Worm (Caenorhabditis elegans) whole organism, young adult: ENCODE results near the gene pkg-2.

Experiments
- B0336.3 ChIP-seq: fragments of 200-800 bp; sonication (Bioruptor generic); IDR thresholded peaks from 2 replicates; pipeline ENCODE4 v1.3.6; 2022; ENCODE audit warnings: missing genetic modification characterization, missing compliant biosample characterization
- F33H1.4 ChIP-seq: fragments of 200-800 bp; sonication (Bioruptor generic); IDR thresholded peaks from 2 replicates; pipeline ENCODE4 v1.3.6; 2022; ENCODE audit warnings: missing genetic modification reagents, missing genetic modification characterization, missing compliant biosample characterization
- Y53G8AR.9 ChIP-seq: fragments of 200-800 bp; sonication (Bioruptor generic); conservative IDR thresholded peaks from 2 replicates; pipeline ENCODE4 v1.3.6; 2022; ENCODE audit warnings: missing genetic modification reagents, missing genetic modification characterization, missing compliant biosample characterization
- akir-1 ChIP-seq: fragments of 200-800 bp; sonication (Bioruptor generic); optimal IDR thresholded peaks from 2 replicates; lab custom pipeline; 2018; ENCODE audit warnings: mild to moderate bottlenecking, missing genetic modification characterization, moderate library complexity, missing compliant biosample characterization
- ama-1 ChIP-seq, 3 experiments: fragments of 150-350 bp in 1 of 3; sonication (generic microtip) in 2 of 3; optimal IDR thresholded peaks; 2 replicates each; lab custom pipeline; 2014 to 2018; ENCODE audit warnings: missing biosample characterization in 2 of 3, missing genetic modification characterization in 2 of 3, missing genetic modification reagents in 2 of 3
- atf-7 ChIP-seq: sonication (generic microtip); optimal IDR thresholded peaks from 2 replicates; lab custom pipeline; 2017; ENCODE audit warnings: mild to moderate bottlenecking, missing genetic modification characterization, missing compliant biosample characterization
- athp-1 ChIP-seq: sonication (generic microtip); optimal IDR thresholded peaks from 2 replicates; lab custom pipeline; 2017; ENCODE audit warnings: mild to moderate bottlenecking, missing genetic modification characterization, missing compliant biosample characterization
- attf-6 ChIP-seq: fragments of 200-800 bp; sonication (Bioruptor generic); IDR thresholded peaks from 2 replicates; pipeline ENCODE4 v1.3.6; 2022; ENCODE audit warnings: missing genetic modification reagents, missing genetic modification characterization, missing compliant biosample characterization
- bed-1 ChIP-seq: fragments of 200-800 bp; sonication (Bioruptor generic); IDR thresholded peaks from 2 replicates; pipeline ENCODE4 v1.3.6; 2022; ENCODE audit warnings: missing genetic modification reagents, missing genetic modification characterization, missing compliant biosample characterization
- cebp-1 ChIP-seq, 2 experiments: fragments of 200-800 bp in 1 of 2; sonication (Bioruptor generic) in 1 of 2; sonication (generic microtip) in 1 of 2; IDR thresholded peaks in 1 of 2; optimal IDR thresholded peaks in 1 of 2; 2 replicates each; pipeline versions ENCODE4 v1.3.6 to Lab custom; 2017 to 2022; ENCODE audit warnings: missing compliant biosample characterization in 2 of 2, missing genetic modification characterization in 2 of 2, mild to moderate bottlenecking in 1 of 2, missing genetic modification reagents in 1 of 2, moderate library complexity in 1 of 2
- ceh-58 ChIP-seq: fragments of 200-800 bp; sonication (Bioruptor generic); IDR thresholded peaks from 2 replicates; pipeline ENCODE4 v1.3.6; 2022; ENCODE audit warnings: missing genetic modification characterization, missing compliant biosample characterization
- chd-7 ChIP-seq: sonication (generic microtip); optimal IDR thresholded peaks from 2 replicates; lab custom pipeline; 2016; ENCODE audit warnings: mild to moderate bottlenecking, missing genetic modification characterization, moderate library complexity, missing compliant biosample characterization
- dox-1 ChIP-seq: fragments of 200-800 bp; sonication (Bioruptor generic); IDR thresholded peaks from 2 replicates; pipeline ENCODE4 v1.3.6; 2022; ENCODE audit warnings: missing genetic modification reagents, missing genetic modification characterization, missing compliant biosample characterization
- dpl-1 ChIP-seq: fragments of 150-350 bp; optimal IDR thresholded peaks from 2 replicates; lab custom pipeline; 2014; ENCODE audit warnings: missing biosample characterization, missing genetic modification reagents, missing genetic modification characterization
- egl-18 ChIP-seq: fragments of 200-800 bp; sonication (Bioruptor generic); IDR thresholded peaks from 2 replicates; pipeline ENCODE4 v1.3.6; 2022; ENCODE audit warnings: missing genetic modification reagents, missing genetic modification characterization, missing compliant biosample characterization
- egl-44 ChIP-seq: fragments of 200-800 bp; sonication (Bioruptor generic); IDR thresholded peaks from 2 replicates; pipeline ENCODE4 v1.3.6; 2022; ENCODE audit warnings: missing genetic modification reagents, missing genetic modification characterization, missing compliant biosample characterization
- ets-4 ChIP-seq: fragments of 200-800 bp; sonication (Bioruptor generic); optimal IDR thresholded peaks from 2 replicates; lab custom pipeline; 2018; ENCODE audit warnings: mild to moderate bottlenecking, missing genetic modification characterization, missing compliant biosample characterization
- hmg-20 ChIP-seq: fragments of 200-800 bp; sonication (Bioruptor generic); IDR thresholded peaks from 2 replicates; pipeline ENCODE4 v1.3.6; 2022; ENCODE audit warnings: missing genetic modification reagents, missing genetic modification characterization, missing compliant biosample characterization
- hsf-1 ChIP-seq: fragments of 200-800 bp; sonication (Bioruptor generic); IDR thresholded peaks from 2 replicates; pipeline ENCODE4 v1.3.6; 2022; ENCODE audit warnings: missing genetic modification reagents, missing genetic modification characterization, missing compliant biosample characterization
- lag-1 ChIP-seq: fragments of 200-800 bp; sonication (Bioruptor generic); IDR thresholded peaks from 2 replicates; pipeline ENCODE4 v1.3.6; 2022; ENCODE audit warnings: missing genetic modification reagents, missing genetic modification characterization, missing compliant biosample characterization
- lin-35 ChIP-seq, 3 experiments: fragments of 150-350 bp in 2 of 3; sonication (generic microtip) in 1 of 3; optimal IDR thresholded peaks; 2 replicates each; lab custom pipeline; 2014 to 2018; ENCODE audit warnings: missing biosample characterization in 3 of 3, missing genetic modification characterization in 3 of 3, missing genetic modification reagents in 3 of 3
- lin-40 ChIP-seq: sonication (generic microtip); optimal IDR thresholded peaks from 2 replicates; lab custom pipeline; 2016; ENCODE audit warnings: missing genetic modification characterization, mild to moderate bottlenecking, missing compliant biosample characterization, missing genotype, missing genetic modification reagents
- lsl-1 ChIP-seq: fragments of 200-800 bp; sonication (Bioruptor generic); optimal IDR thresholded peaks from 2 replicates; lab custom pipeline; 2018; ENCODE audit warnings: mild to moderate bottlenecking, missing genetic modification characterization, moderate library complexity, missing compliant biosample characterization
- lsy-27 ChIP-seq: sonication (generic microtip); optimal IDR thresholded peaks from 2 replicates; lab custom pipeline; 2017; ENCODE audit warnings: missing genetic modification characterization, mild to moderate bottlenecking, missing compliant biosample characterization, antibody characterized with exemption, missing genotype, borderline replicate concordance; ENCODE audit not compliant: insufficient read depth
- mcd-1 ChIP-seq: fragments of 200-800 bp; sonication (Bioruptor generic); IDR thresholded peaks from 2 replicates; pipeline ENCODE4 v1.3.6; 2022; ENCODE audit warnings: missing genetic modification reagents, missing genetic modification characterization, missing compliant biosample characterization
- mel-28 ChIP-seq: sonication (generic microtip); optimal IDR thresholded peaks from 2 replicates; lab custom pipeline; 2016; ENCODE audit warnings: borderline replicate concordance, mild to moderate bottlenecking, missing genetic modification characterization, missing compliant biosample characterization
- nfyb-1 ChIP-seq: fragments of 200-800 bp; sonication (Bioruptor generic); IDR thresholded peaks from 2 replicates; pipeline ENCODE4 v1.3.6; 2022; ENCODE audit warnings: missing genetic modification reagents, missing genetic modification characterization, missing compliant biosample characterization
- nhr-179 ChIP-seq: sonication (generic microtip); optimal IDR thresholded peaks from 2 replicates; lab custom pipeline; 2016; ENCODE audit warnings: mild to moderate bottlenecking, missing genetic modification characterization, missing compliant biosample characterization
- nhr-27 ChIP-seq: fragments of 200-800 bp; sonication (Bioruptor generic); optimal IDR thresholded peaks from 2 replicates; lab custom pipeline; 2018; ENCODE audit warnings: mild to moderate bottlenecking, missing genetic modification characterization, moderate library complexity, missing compliant biosample characterization
- nhr-80 ChIP-seq: sonication (generic microtip); optimal IDR thresholded peaks from 2 replicates; lab custom pipeline; 2016; ENCODE audit warnings: missing genetic modification characterization, missing compliant biosample characterization
- pbrm-1 ChIP-seq: fragments of 200-800 bp; sonication (Bioruptor generic); IDR thresholded peaks from 2 replicates; pipeline ENCODE4 v1.3.6; 2022; ENCODE audit warnings: missing genetic modification reagents, missing genetic modification characterization, missing compliant biosample characterization
- repo-1 ChIP-seq: sonication (generic microtip); optimal IDR thresholded peaks from 2 replicates; lab custom pipeline; 2017; ENCODE audit warnings: mild to moderate bottlenecking, missing genetic modification characterization, missing compliant biosample characterization
- rpc-1 ChIP-seq, 2 experiments: fragments of 150-350 bp in 1 of 2; sonication (generic microtip) in 1 of 2; optimal IDR thresholded peaks; 2 replicates each; lab custom pipeline; 2014 to 2018; ENCODE audit warnings: missing biosample characterization in 1 of 2, missing genetic modification characterization in 1 of 2, missing genetic modification reagents in 1 of 2, missing genotype in 1 of 2
- snpc-1.3 ChIP-seq: sonication (generic microtip); optimal IDR thresholded peaks from 2 replicates; lab custom pipeline; 2017; ENCODE audit warnings: missing genetic modification characterization, mild to moderate bottlenecking, missing compliant biosample characterization, antibody characterized with exemption, moderate library complexity, missing genotype, missing genetic modification reagents; ENCODE audit not compliant: insufficient read depth
- snpc-3.4 ChIP-seq: sonication (generic microtip); optimal IDR thresholded peaks from 2 replicates; lab custom pipeline; 2017; ENCODE audit warnings: missing genetic modification characterization, mild to moderate bottlenecking, missing compliant biosample characterization, antibody characterized with exemption, moderate library complexity, missing genotype, missing genetic modification reagents
- snpc-4 ChIP-seq, 5 experiments: fragments of 150-350 bp in 1 of 5; sonication (generic microtip) in 4 of 5; optimal IDR thresholded peaks; 2 replicates each; lab custom pipeline; 2014 to 2018; ENCODE audit warnings: missing genetic modification characterization in 5 of 5, missing biosample characterization in 3 of 5, antibody characterized with exemption in 2 of 5, mild to moderate bottlenecking in 2 of 5, missing compliant biosample characterization in 2 of 5, missing genotype in 2 of 5, moderate library complexity in 2 of 5, missing genetic modification reagents in 1 of 5
- tlf-1 ChIP-seq: fragments of 200-800 bp; sonication (Bioruptor generic); optimal IDR thresholded peaks from 2 replicates; lab custom pipeline; 2018; ENCODE audit warnings: mild to moderate bottlenecking, missing genetic modification characterization, missing compliant biosample characterization
- ztf-25 ChIP-seq: fragments of 200-800 bp; sonication (Bioruptor generic); IDR thresholded peaks from 2 replicates; pipeline ENCODE4 v1.3.6; 2022; ENCODE audit warnings: missing genetic modification reagents, missing genetic modification characterization, missing compliant biosample characterization
- ztf-28 ChIP-seq: fragments of 200-800 bp; sonication (Bioruptor generic); IDR thresholded peaks from 2 replicates; pipeline ENCODE4 v1.3.6; 2022; ENCODE audit warnings: missing genetic modification reagents, missing genetic modification characterization, missing compliant biosample characterization

The pkg-2 gene

DNA sequence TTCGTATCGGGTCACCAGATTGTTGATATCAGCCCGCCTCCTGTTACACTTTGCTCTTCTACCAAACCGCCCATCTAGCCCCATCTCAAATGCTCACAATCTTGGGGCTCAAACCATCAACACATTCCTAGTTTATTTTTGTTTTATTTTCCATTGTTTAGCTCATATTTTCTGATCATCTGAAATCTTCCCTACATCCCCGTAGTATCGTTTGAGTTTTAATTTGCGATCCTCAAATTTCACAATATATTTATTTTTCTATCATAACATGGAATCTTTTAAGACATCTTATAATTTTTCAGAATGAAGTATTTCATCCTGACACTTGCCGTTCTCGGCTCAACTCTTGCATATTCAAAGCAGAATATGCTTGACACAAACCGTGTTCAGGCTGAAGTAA lies 43.8 kb upstream of the pkg-2 start, which contains the start of gene spp-10:
Gene spp-10 (plus strand): TSS at position 301 of the 400 bp plus-strand sequence.
- TF ChIP-seq hsf-1 (GFP tag; lab: Robert Waterston, UW), result no peak
- no peak for TF ChIP-seq bed-1
- no peak for TF ChIP-seq mcd-1 (GFP tag; lab: Robert Waterston, UW)
- no peak for TF ChIP-seq lag-1 (GFP tag; lab: Robert Waterston, UW)

DNA sequence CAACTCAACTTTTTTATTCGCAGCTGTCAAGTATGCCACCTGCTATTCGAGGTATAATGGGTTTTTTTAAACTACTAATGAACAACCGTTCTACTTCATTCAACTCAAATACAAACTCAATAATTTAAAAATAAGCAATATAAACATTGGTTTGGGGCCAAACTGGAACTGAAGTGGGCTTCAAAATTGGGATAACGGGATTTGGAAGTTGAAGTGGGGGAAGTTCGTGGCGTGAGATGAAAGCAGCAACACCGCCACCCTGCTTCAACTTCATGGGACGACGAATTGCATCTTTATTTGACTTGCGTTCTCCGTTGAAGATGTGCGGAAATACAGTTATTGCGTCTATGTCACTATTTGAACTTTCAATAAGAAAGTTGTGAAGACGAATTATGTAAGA lies 42.2 kb upstream of the pkg-2 start:
- peak; percentile 41 for TF ChIP-seq B0336.3 (GFP tag; lab: Robert Waterston, UW)
- peak; percentile 21 for TF ChIP-seq repo-1 (tag; lab: Kevin White, UChicago)
- no peak for TF ChIP-seq ama-1 (optimal IDR thresholded peaks at IDR 0.05; lab: Kevin White, UChicago)
- no peak for TF ChIP-seq ama-1 (GFP tag; optimal IDR thresholded peaks at IDR 0.05; lab: Kevin White, UChicago)
- TF ChIP-seq ztf-28 (GFP tag; lab: Robert Waterston, UW), result no peak
- TF ChIP-seq nhr-27, result no peak
- no peak for TF ChIP-seq cebp-1 (GFP tag; IDR thresholded peaks at IDR 0.05; lab: Robert Waterston, UW)
- peak; percentile 0 for TF ChIP-seq cebp-1 (tag; optimal IDR thresholded peaks at IDR 0.05; lab: Kevin White, UChicago)
- TF ChIP-seq atf-7 (tag; lab: Kevin White, UChicago), result peak; percentile 20
- no peak for TF ChIP-seq athp-1 (tag; lab: Kevin White, UChicago)
- no peak for TF ChIP-seq mel-28 (tag; lab: Kevin White, UChicago)
- 0 out of 2 replicates have a peak, but pooled peaks have one; percentile 27 for TF ChIP-seq nfyb-1 (GFP tag; lab: Robert Waterston, UW)
- no peak for TF ChIP-seq lsl-1 (GFP tag; lab: Kevin White, UChicago)
- 0 out of 2 replicates have a peak, but pooled peaks have one; percentile 35 for TF ChIP-seq Y53G8AR.9
- TF ChIP-seq egl-18, result no peak

DNA sequence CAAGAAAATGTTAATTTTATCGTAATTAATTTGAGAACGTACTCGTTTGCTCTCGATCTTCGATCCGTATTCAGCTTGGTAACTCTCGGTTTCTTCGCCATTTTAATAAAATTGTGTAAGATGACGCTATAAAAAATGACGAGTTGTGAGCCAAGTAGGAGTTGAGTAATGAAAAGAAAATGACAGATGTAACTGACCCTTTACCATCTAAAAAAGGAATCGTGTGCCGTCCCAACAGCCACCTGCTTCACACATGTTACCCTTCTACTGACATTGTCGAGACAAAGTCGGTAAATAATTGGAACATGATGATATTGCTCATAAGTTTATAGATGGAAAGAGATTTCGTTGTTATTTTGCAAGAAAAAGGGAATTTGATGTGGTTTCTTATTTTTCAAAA lies 41.3 kb upstream of the pkg-2 start, which contains the start of gene hlh-12:
Gene hlh-12 (minus strand): TSS at position 101 of the 400 bp plus-strand sequence.
- TF ChIP-seq attf-6 (GFP tag; lab: Robert Waterston, UW), result no peak
- TF ChIP-seq snpc-3.4 (tag; lab: Kevin White, UChicago), result no peak
- TF ChIP-seq pbrm-1 (GFP tag; lab: Robert Waterston, UW), result no peak
- TF ChIP-seq ztf-28 (GFP tag; lab: Robert Waterston, UW), result no peak
- no peak for TF ChIP-seq akir-1 (GFP tag; lab: Kevin White, UChicago)
- TF ChIP-seq, all 124 proteins: peak for 0

DNA sequence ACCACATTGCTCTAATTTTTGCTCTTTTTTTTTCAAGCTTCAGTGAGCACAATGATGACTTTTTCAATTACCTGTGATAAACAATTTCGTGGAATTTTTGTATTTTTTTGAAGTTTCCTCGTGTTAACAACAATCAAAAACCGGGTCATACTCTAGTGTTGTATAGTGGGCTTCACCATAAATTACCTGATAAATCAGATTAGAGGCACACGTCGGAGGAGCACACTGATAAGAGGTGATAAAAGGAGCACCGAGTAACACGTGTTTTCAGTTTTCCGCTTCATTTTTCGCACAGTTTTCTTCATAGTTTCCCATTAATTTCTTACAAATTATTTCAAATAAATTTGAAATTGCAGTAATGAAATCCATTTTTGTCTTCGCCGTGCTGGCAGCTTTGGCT lies 39.4 kb upstream of the pkg-2 start, which contains the start of gene spp-8:
Gene spp-8 (plus strand): TSS at position 357 of the 400 bp plus-strand sequence.
- TF ChIP-seq snpc-4 (GFP tag; optimal IDR thresholded peaks at IDR 0.05; lab: Kevin White, UChicago) (no peak), snpc-4 (tag; optimal IDR thresholded peaks at IDR 0.05; lab: Kevin White, UChicago) (no peak), lin-35 (GFP tag; optimal IDR thresholded peaks at IDR 0.05; lab: Kevin White, UChicago) (no peak), ets-4 (GFP tag; lab: Kevin White, UChicago) (peak; percentile 87), ztf-25 (GFP tag; lab: Robert Waterston, UW) (no peak), dpl-1 (GFP tag; lab: Kevin White, UChicago) (no peak), hmg-20 (no peak), lsy-27 (tag; lab: Kevin White, UChicago) (no peak), snpc-1.3 (no peak), ceh-58 (GFP tag; lab: Robert Waterston, UW) (no peak), nhr-27 (no peak), tlf-1 (GFP tag; lab: Kevin White, UChicago) (no peak), rpc-1 (optimal IDR thresholded peaks at IDR 0.05; lab: Kevin White, UChicago) (no peak), rpc-1 (tag; optimal IDR thresholded peaks at IDR 0.05; lab: Kevin White, UChicago) (no peak), dox-1 (GFP tag; lab: Robert Waterston, UW) (0 out of 2 replicates have a peak, but pooled peaks have one; percentile 22), egl-44 (GFP tag; lab: Robert Waterston, UW) (peak; percentile 39; the same call in 1 of the 2 replicates), chd-7 (no peak), ztf-28 (GFP tag; lab: Robert Waterston, UW) (no peak), F33H1.4 (GFP tag; lab: Robert Waterston, UW) (no peak), Y53G8AR.9 (no peak), lin-40 (tag; lab: Kevin White, UChicago) (no peak), ama-1 (optimal IDR thresholded peaks at IDR 0.05; lab: Kevin White, UChicago) (no peak), ama-1 (GFP tag; optimal IDR thresholded peaks at IDR 0.05; lab: Kevin White, UChicago) (no peak), egl-18 (no peak), nhr-80 (tag; lab: Kevin White, UChicago) (peak; percentile 94), nhr-179 (tag; lab: Kevin White, UChicago) (no peak), atf-7 (tag; lab: Kevin White, UChicago) (peak; percentile 38)
